Worm (Caenorhabditis elegans) whole organism, L3 larva: ENCODE data around the gene C01G12.3.

Experiments used
- R02D3.7 ChIP-seq: fragments of 150-350 bp; optimal IDR thresholded peaks from 2 replicates; lab custom pipeline; 2014; ENCODE audit warnings: missing biosample characterization, missing genetic modification characterization
- ZK546.5 ChIP-seq: sonication (generic microtip); optimal IDR thresholded peaks from 2 replicates; lab custom pipeline; 2017; ENCODE audit warnings: missing biosample characterization, missing genetic modification characterization
- ceh-16 ChIP-seq: sonication (generic microtip); optimal IDR thresholded peaks from 2 replicates; lab custom pipeline; 2017; ENCODE audit warnings: missing biosample characterization, missing genetic modification characterization
- ceh-28 ChIP-seq: fragments of 150-350 bp; optimal IDR thresholded peaks from 2 replicates; lab custom pipeline; 2014; ENCODE audit warnings: missing biosample characterization, missing genetic modification reagents, missing genetic modification characterization
- ceh-82 ChIP-seq: fragments of 150-350 bp; optimal IDR thresholded peaks from 2 replicates; lab custom pipeline; 2014; ENCODE audit warnings: missing biosample characterization, missing genetic modification characterization
- egl-27 ChIP-seq: sonication (generic microtip); optimal IDR thresholded peaks from 4 replicates; lab custom pipeline; 2017; ENCODE audit warnings: missing biosample characterization, missing genetic modification reagents, missing genetic modification characterization
- elt-1 ChIP-seq: fragments of 150-350 bp; optimal IDR thresholded peaks from 2 replicates; lab custom pipeline; 2014; ENCODE audit warnings: missing biosample characterization, missing genetic modification characterization
- elt-2 ChIP-seq: sonication (generic microtip); optimal IDR thresholded peaks from 2 replicates; lab custom pipeline; 2016; ENCODE audit warnings: missing genetic modification reagents, mild to moderate bottlenecking, missing genetic modification characterization, missing compliant biosample characterization
- eor-1 ChIP-seq, 2 experiments: fragments of 150-350 bp; optimal IDR thresholded peaks; 2 replicates each; lab custom pipeline; 2014 to 2018; ENCODE audit warnings: missing biosample characterization in 2 of 2, missing genetic modification characterization in 2 of 2
- fkh-10 ChIP-seq: sonication (generic microtip); optimal IDR thresholded peaks from 2 replicates; lab custom pipeline; 2017; ENCODE audit warnings: missing biosample characterization, missing genetic modification reagents, missing genetic modification characterization
- fos-1 ChIP-seq: fragments of 150-350 bp; optimal IDR thresholded peaks from 2 replicates; lab custom pipeline; 2014; ENCODE audit warnings: missing biosample characterization, missing genetic modification characterization
- hmg-11 ChIP-seq: sonication (generic microtip); optimal IDR thresholded peaks from 2 replicates; lab custom pipeline; 2016; ENCODE audit warnings: missing genetic modification characterization, missing compliant biosample characterization
- lin-15B ChIP-seq: fragments of 150-350 bp; optimal IDR thresholded peaks from 2 replicates; lab custom pipeline; 2014; ENCODE audit warnings: missing biosample characterization, missing genetic modification characterization
- lin-39 ChIP-seq: fragments of 150-350 bp; optimal IDR thresholded peaks from 2 replicates; lab custom pipeline; 2018; ENCODE audit warnings: missing biosample characterization, missing genetic modification reagents, missing genetic modification characterization
- lsy-12 ChIP-seq: sonication (generic microtip); optimal IDR thresholded peaks from 2 replicates; lab custom pipeline; 2016; ENCODE audit warnings: mild to moderate bottlenecking, missing genetic modification characterization, missing compliant biosample characterization
- mdl-1 ChIP-seq: fragments of 150-350 bp; optimal IDR thresholded peaks from 2 replicates; lab custom pipeline; 2014; ENCODE audit warnings: missing biosample characterization, missing genetic modification characterization
- mml-1 ChIP-seq: fragments of 150-350 bp; sonication (generic microtip); optimal IDR thresholded peaks from 3 replicates; lab custom pipeline; 2014; ENCODE audit warnings: missing biosample characterization, missing genetic modification characterization
- nfya-1 ChIP-seq: sonication (generic microtip); optimal IDR thresholded peaks from 2 replicates; lab custom pipeline; 2017; ENCODE audit warnings: missing genetic modification characterization, mild to moderate bottlenecking, missing compliant biosample characterization, antibody characterized with exemption, moderate library complexity; ENCODE audit not compliant: insufficient read depth
- nhr-12 ChIP-seq: fragments of 150-350 bp; optimal IDR thresholded peaks from 2 replicates; lab custom pipeline; 2014; ENCODE audit warnings: missing biosample characterization, missing genetic modification characterization
- nhr-23 ChIP-seq: fragments of 150-350 bp; optimal IDR thresholded peaks from 2 replicates; lab custom pipeline; 2014; ENCODE audit warnings: missing biosample characterization, missing genetic modification reagents, missing genetic modification characterization
- nhr-237 ChIP-seq: fragments of 150-350 bp; optimal IDR thresholded peaks from 2 replicates; lab custom pipeline; 2014; ENCODE audit warnings: missing biosample characterization, missing genetic modification characterization
- nhr-76 ChIP-seq: fragments of 150-350 bp; sonication (generic microtip); optimal IDR thresholded peaks from 5 replicates; lab custom pipeline; 2014; ENCODE audit warnings: missing biosample characterization, missing genetic modification characterization
- pha-4 ChIP-seq: fragments of 150-350 bp; optimal IDR thresholded peaks from 2 replicates; lab custom pipeline; 2014; ENCODE audit warnings: missing biosample characterization, missing genetic modification reagents, missing genetic modification characterization
- pqm-1 ChIP-seq: fragments of 150-350 bp; optimal IDR thresholded peaks from 2 replicates; lab custom pipeline; 2017; ENCODE audit warnings: missing biosample characterization, missing genetic modification characterization, inconsistent platforms
- sea-2 ChIP-seq: fragments of 150-350 bp; sonication (generic microtip); optimal IDR thresholded peaks from 4 replicates; lab custom pipeline; 2014; ENCODE audit warnings: missing biosample characterization, missing genetic modification reagents, missing genetic modification characterization
- snpc-4 ChIP-seq: fragments of 150-350 bp; optimal IDR thresholded peaks from 2 replicates; lab custom pipeline; 2014; ENCODE audit warnings: missing biosample characterization, missing genetic modification characterization
- tbx-2 ChIP-seq: sonication (generic microtip); optimal IDR thresholded peaks from 2 replicates; lab custom pipeline; 2016; ENCODE audit warnings: mild to moderate bottlenecking, missing genetic modification characterization, missing compliant biosample characterization
- unc-62 ChIP-seq: fragments of 150-350 bp; sonication (generic microtip); optimal IDR thresholded peaks from 4 replicates; lab custom pipeline; 2014; ENCODE audit warnings: missing biosample characterization, missing genetic modification reagents, missing genetic modification characterization
- ztf-4 ChIP-seq: fragments of 150-350 bp; optimal IDR thresholded peaks from 2 replicates; lab custom pipeline; 2014; ENCODE audit warnings: missing biosample characterization, missing genetic modification characterization

The C01G12.3 gene

ce11 chrII:14578013-14578412 is 4.1 kb downstream of the C01G12.3 start, which contains the start of gene nspb-7:
TSS of gene nspb-7 (plus strand) at chrII:14578313.
- TF ChIP-seq nhr-76 (tag; lab: Kevin White, UChicago), result no peak
- TF ChIP-seq ztf-4 (tag; lab: Kevin White, UChicago), result no peak
- no peak for TF ChIP-seq lsy-12 (tag; lab: Kevin White, UChicago)
- no peak for TF ChIP-seq ceh-28 (tag; lab: Kevin White, UChicago)
- TF ChIP-seq fkh-10, result no peak
- TF ChIP-seq ceh-82 (tag; lab: Kevin White, UChicago), result no peak
- TF ChIP-seq snpc-4 (tag; lab: Kevin White, UChicago), result no peak
- TF ChIP-seq eor-1 (tag; optimal IDR thresholded peaks at IDR 0.05; lab: Kevin White, UChicago), result no peak

- TF ChIP-seq ceh-82 (tag; lab: Kevin White, UChicago) (no peak), lin-39 (tag; lab: Kevin White, UChicago) (no peak), eor-1 (tag; optimal IDR thresholded peaks at IDR 0.05; lab: Kevin White, UChicago) (no peak), mml-1 (no peak), elt-2 (no peak)
Measured at ce11 chrII:14576429-14576828, 5.7 kb downstream of the C01G12.3 start, which contains the start of gene C01G12.13. TSS of gene C01G12.13 (plus strand) at chrII:14576729.

ce11 chrII:14574790-14575189 is 7.3 kb downstream of the C01G12.3 start:
- TF ChIP-seq sea-2 (GFP tag; lab: Kevin White, UChicago) (no peak), ceh-82 (tag; lab: Kevin White, UChicago) (no peak), pha-4 (no peak), elt-1 (tag; lab: Kevin White, UChicago) (no peak), hmg-11 (tag; lab: Kevin White, UChicago) (no peak), egl-27 (tag; lab: Kevin White, UChicago) (no peak), nhr-76 (tag; lab: Kevin White, UChicago) (no peak), nhr-12 (tag; lab: Kevin White, UChicago) (no peak), mdl-1 (tag; lab: Kevin White, UChicago) (no peak)

ce11 chrII:14573315-14573714 is 8.8 kb downstream of the C01G12.3 start, which contains the start of gene madf-5:
TSS of gene madf-5 (plus strand) at chrII:14573615.
- no peak for TF ChIP-seq fkh-10
- TF ChIP-seq pqm-1, result no peak
- TF ChIP-seq lsy-12 (tag; lab: Kevin White, UChicago), result no peak
- TF ChIP-seq lin-15B (tag; lab: Kevin White, UChicago), result no peak
- no peak for TF ChIP-seq R02D3.7
- TF ChIP-seq mdl-1 (tag; lab: Kevin White, UChicago), result no peak
- no peak for TF ChIP-seq fos-1 (tag; lab: Kevin White, UChicago)
- no peak for TF ChIP-seq lin-39 (tag; lab: Kevin White, UChicago)
- no peak for TF ChIP-seq ceh-16
- TF ChIP-seq hmg-11 (tag; lab: Kevin White, UChicago), result no peak
- TF ChIP-seq nfya-1 (tag; lab: Kevin White, UChicago), result no peak
- TF ChIP-seq, all 47 proteins: peak for 0

ce11 chrII:14570541-14571160 is 11.5 kb downstream of the C01G12.3 start:
- TF ChIP-seq nhr-23 (tag; lab: Kevin White, UChicago) (no peak), pha-4 (peak; percentile 88)

- peak; percentile 25 for TF ChIP-seq nfya-1 (tag; lab: Kevin White, UChicago)
- TF ChIP-seq nhr-237 (tag; lab: Kevin White, UChicago), result no peak
- peak; percentile 56 for TF ChIP-seq hmg-11 (tag; lab: Kevin White, UChicago)
- TF ChIP-seq tbx-2 (tag; lab: Kevin White, UChicago), result peak; percentile 65
- no peak for TF ChIP-seq unc-62 (GFP tag; lab: Kevin White, UChicago)
- no peak for TF ChIP-seq ceh-28 (tag; lab: Kevin White, UChicago)
- peak; percentile 53 for TF ChIP-seq lin-39 (tag; lab: Kevin White, UChicago)
- no peak for TF ChIP-seq ZK546.5 (tag; lab: Kevin White, UChicago)
- no peak for TF ChIP-seq sea-2 (GFP tag; lab: Kevin White, UChicago)
- no peak for TF ChIP-seq eor-1 (tag; optimal IDR thresholded peaks at IDR 0.05; lab: Kevin White, UChicago)
- TF ChIP-seq fkh-10, result peak; percentile 60
- no peak for TF ChIP-seq mdl-1 (tag; lab: Kevin White, UChicago)
Measured at ce11 chrII:14569322-14569721, 12.8 kb downstream of the C01G12.3 start.
